Worm (Caenorhabditis elegans): ENCODE results near the gene W02F12.4.

DNA sequence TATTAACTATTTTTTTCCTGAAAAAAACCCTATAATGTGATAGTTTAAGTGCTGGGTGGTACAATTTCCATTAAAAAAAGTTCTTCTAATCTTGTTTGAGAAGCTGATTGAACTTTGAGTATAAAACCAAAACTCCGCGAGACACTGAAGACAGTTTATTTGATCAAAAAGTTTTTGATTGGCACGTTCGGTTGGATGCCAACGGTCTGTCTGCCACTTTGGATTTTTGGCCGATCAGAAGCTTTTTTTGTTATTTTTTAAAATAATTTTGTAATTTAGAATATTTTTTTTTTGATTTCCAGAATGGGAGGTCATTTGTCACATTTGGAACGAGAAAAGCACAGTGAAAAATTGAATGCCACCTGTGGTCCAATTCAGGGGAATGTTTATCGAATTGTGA is 37.2 kb downstream of the W02F12.4 start, which contains the start of gene cest-28:
- TF ChIP-seq ref-1 (GFP tag; conservative IDR thresholded peaks at IDR 0.05) (no peak), tab-1 (GFP tag; IDR thresholded peaks at IDR 0.05) (no peak), med-1 (GFP tag; optimal IDR thresholded peaks at IDR 0.05; ENCODE audit: insufficient read depth) (no peak), T22C8.4 (GFP tag; IDR thresholded peaks at IDR 0.05) (no peak), ztf-29 (GFP tag; IDR thresholded peaks at IDR 0.05) (no peak), klf-2 (GFP tag; conservative IDR thresholded peaks at IDR 0.05) (no peak), flt-1 (GFP tag; IDR thresholded peaks at IDR 0.05) (no peak)

Measured in whole organism, midembryonic.